Fruit fly (Drosophila melanogaster): ENCODE data around the gene CG15824.

DNA sequence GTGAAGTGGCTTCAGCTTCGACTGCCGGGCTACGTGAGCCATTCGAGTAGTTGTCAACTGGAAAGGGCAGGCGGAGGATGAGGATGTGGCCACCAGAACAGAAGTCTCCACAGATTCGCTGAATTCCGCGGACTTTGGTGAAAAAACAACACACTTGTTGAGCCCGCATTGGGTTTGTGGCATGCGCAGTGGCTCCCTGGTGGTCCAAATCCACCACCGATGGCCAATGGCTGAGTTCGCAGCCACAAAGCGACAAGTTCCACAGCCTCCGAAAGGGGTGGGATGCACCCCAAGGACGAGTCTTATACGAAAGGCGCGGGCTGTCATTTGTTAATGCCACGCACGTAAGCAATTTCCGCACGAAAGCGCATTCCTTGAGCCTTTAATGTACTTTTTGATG lies 33.8 kb upstream of the CG15824 start:
- TF ChIP-seq NK7.1 (GFP tag; optimal IDR thresholded peaks at IDR 0.05) (no peak), CG42726 (GFP tag; IDR thresholded peaks at IDR 0.05; ENCODE audit: partially characterized antibody) (no peak), Dek (tag; optimal IDR thresholded peaks at IDR 0.05) (no peak), CG1233 (GFP tag; optimal IDR thresholded peaks at IDR 0.05) (no peak), fd96Cb (tag; optimal IDR thresholded peaks at IDR 0.05) (no peak), HLH4C (GFP tag; IDR thresholded peaks at IDR 0.05; ENCODE audit: partially characterized antibody) (no peak), Poxn (GFP tag; IDR thresholded peaks at IDR 0.05) (no peak), CG4854 (GFP tag; optimal IDR thresholded peaks at IDR 0.05) (no peak)
